Worm (Caenorhabditis elegans): ENCODE measurements around the gene gipc-2.

Gene gipc-2

DNA sequence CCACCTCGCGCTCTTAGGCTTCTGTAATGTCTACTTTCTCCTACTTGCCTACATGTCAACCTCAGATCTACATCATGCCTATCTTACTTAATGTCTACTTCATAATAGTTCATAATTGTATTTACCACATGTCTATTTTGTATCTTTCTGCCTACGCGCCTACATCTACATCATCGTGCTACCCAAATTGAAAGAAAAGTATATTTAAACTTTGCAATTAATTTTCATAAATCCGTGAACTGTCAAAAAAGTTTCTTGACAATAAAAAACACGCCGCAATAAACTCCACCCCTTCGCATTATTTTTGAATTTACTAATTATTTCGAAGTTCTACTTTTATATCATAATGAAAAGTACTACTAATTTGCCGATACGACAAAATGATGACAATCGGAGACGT, 4.5 kb downstream of the gipc-2 start, which contains the start of gene F44D12.8:
TSS of gene F44D12.8 (plus strand) at position 301 of the 400 bp plus-strand sequence.
- TF ChIP-seq tbx-11 (GFP tag; IDR thresholded peaks at IDR 0.05), result no peak
- TF ChIP-seq ceh-36 (tag; optimal IDR thresholded peaks at IDR 0.05), result no peak
- no peak for TF ChIP-seq sea-1 (GFP tag; conservative IDR thresholded peaks at IDR 0.05)
- TF ChIP-seq aly-1 (tag; optimal IDR thresholded peaks at IDR 0.05), result no peak
- TF ChIP-seq tra-4 (tag; optimal IDR thresholded peaks at IDR 0.05), result no peak
- no peak for TF ChIP-seq hmbx-1 (tag; optimal IDR thresholded peaks at IDR 0.05)
- no peak for TF ChIP-seq scrt-1 (GFP tag; IDR thresholded peaks at IDR 0.05)
- no peak for TF ChIP-seq F13C5.2 (tag; optimal IDR thresholded peaks at IDR 0.05)
- TF ChIP-seq ama-1 (optimal IDR thresholded peaks at IDR 0.05), result no peak
- no peak for TF ChIP-seq B0310.2 (tag; optimal IDR thresholded peaks at IDR 0.05)
- TF ChIP-seq ceh-13 (GFP tag; optimal IDR thresholded peaks at IDR 0.05), result no peak
- no peak for TF ChIP-seq hmg-4 (GFP tag; optimal IDR thresholded peaks at IDR 0.05)

- TF ChIP-seq pes-1 (GFP tag; IDR thresholded peaks at IDR 0.05), result no peak
- TF ChIP-seq ama-1 (optimal IDR thresholded peaks at IDR 0.05), result no peak
- no peak for TF ChIP-seq flt-1 (GFP tag; IDR thresholded peaks at IDR 0.05)
- no peak for TF ChIP-seq F13C5.2 (tag; optimal IDR thresholded peaks at IDR 0.05)
- no peak for TF ChIP-seq B0310.2 (tag; optimal IDR thresholded peaks at IDR 0.05)
- TF ChIP-seq ceh-13 (GFP tag; optimal IDR thresholded peaks at IDR 0.05), result no peak
- TF ChIP-seq ets-7 (tag; optimal IDR thresholded peaks at IDR 0.05), result no peak
- no peak for TF ChIP-seq sea-1 (GFP tag; conservative IDR thresholded peaks at IDR 0.05)
- TF ChIP-seq aly-1 (tag; optimal IDR thresholded peaks at IDR 0.05), result no peak
- TF ChIP-seq hnd-1 (tag; optimal IDR thresholded peaks at IDR 0.05), result no peak
- no peak for TF ChIP-seq hmg-4 (GFP tag; optimal IDR thresholded peaks at IDR 0.05)
- TF ChIP-seq ceh-36 (tag; optimal IDR thresholded peaks at IDR 0.05), result no peak
- no peak for TF ChIP-seq scrt-1 (GFP tag; IDR thresholded peaks at IDR 0.05)
- TF ChIP-seq tra-4 (tag; optimal IDR thresholded peaks at IDR 0.05), result no peak
- TF ChIP-seq tbx-11 (GFP tag; IDR thresholded peaks at IDR 0.05), result no peak
Measured at ce11 chrIV:10021283-10021682, 6.2 kb downstream of the gipc-2 start, which contains the start of gene F44D12.19. F44D12.19 (plus strand) TSS chrIV:10021583.

- TF ChIP-seq hmbx-1 (tag; optimal IDR thresholded peaks at IDR 0.05) (no peak), sea-1 (GFP tag; conservative IDR thresholded peaks at IDR 0.05) (no peak), scrt-1 (GFP tag; IDR thresholded peaks at IDR 0.05) (no peak), aly-1 (tag; optimal IDR thresholded peaks at IDR 0.05) (no peak), B0310.2 (tag; optimal IDR thresholded peaks at IDR 0.05) (no peak), ama-1 (optimal IDR thresholded peaks at IDR 0.05) (no peak), ets-7 (tag; optimal IDR thresholded peaks at IDR 0.05) (no peak), ceh-13 (GFP tag; optimal IDR thresholded peaks at IDR 0.05) (no peak), tbx-37 (GFP tag; conservative IDR thresholded peaks at IDR 0.05) (no peak), flt-1 (GFP tag; IDR thresholded peaks at IDR 0.05) (no peak), F13C5.2 (tag; optimal IDR thresholded peaks at IDR 0.05) (no peak), ceh-36 (tag; optimal IDR thresholded peaks at IDR 0.05) (no peak), tra-4 (tag; optimal IDR thresholded peaks at IDR 0.05) (no peak), hnd-1 (tag; optimal IDR thresholded peaks at IDR 0.05) (no peak), tbx-11 (GFP tag; IDR thresholded peaks at IDR 0.05) (no peak), hmg-4 (GFP tag; optimal IDR thresholded peaks at IDR 0.05) (no peak)
Measured at ce11 chrIV:10017633-10018032, 9.8 kb downstream of the gipc-2 start, which contains the start of gene F44D12.2. F44D12.2 (minus strand) TSS chrIV:10017733.

ce11 chrIV:10016977-10017376, 10.5 kb downstream of the gipc-2 start, which contains the start of gene ent-7:
ent-7 (plus strand) TSS chrIV:10017277.
- TF ChIP-seq hnd-1 (tag; optimal IDR thresholded peaks at IDR 0.05) (no peak), scrt-1 (GFP tag; IDR thresholded peaks at IDR 0.05) (no peak), ama-1 (optimal IDR thresholded peaks at IDR 0.05) (no peak), F13C5.2 (tag; optimal IDR thresholded peaks at IDR 0.05) (no peak), pes-1 (GFP tag; IDR thresholded peaks at IDR 0.05) (no peak), B0310.2 (tag; optimal IDR thresholded peaks at IDR 0.05) (no peak), aly-1 (tag; optimal IDR thresholded peaks at IDR 0.05) (no peak), ceh-13 (GFP tag; optimal IDR thresholded peaks at IDR 0.05) (no peak), sea-1 (GFP tag; conservative IDR thresholded peaks at IDR 0.05) (no peak), tra-4 (tag; optimal IDR thresholded peaks at IDR 0.05) (no peak), ceh-36 (tag; optimal IDR thresholded peaks at IDR 0.05) (no peak), tbx-37 (GFP tag; conservative IDR thresholded peaks at IDR 0.05) (no peak)

- no peak for TF ChIP-seq tra-4 (tag; optimal IDR thresholded peaks at IDR 0.05)
- TF ChIP-seq F13C5.2 (tag; optimal IDR thresholded peaks at IDR 0.05), result no peak
- no peak for TF ChIP-seq hmbx-1 (tag; optimal IDR thresholded peaks at IDR 0.05)
- no peak for TF ChIP-seq hnd-1 (tag; optimal IDR thresholded peaks at IDR 0.05)
- no peak for TF ChIP-seq ceh-36 (tag; optimal IDR thresholded peaks at IDR 0.05)
Measured at ce11 chrIV:10009536-10009935, 17.9 kb downstream of the gipc-2 start, which contains the start of gene magu-4. magu-4 (plus strand) TSS chrIV:10009753.

DNA sequence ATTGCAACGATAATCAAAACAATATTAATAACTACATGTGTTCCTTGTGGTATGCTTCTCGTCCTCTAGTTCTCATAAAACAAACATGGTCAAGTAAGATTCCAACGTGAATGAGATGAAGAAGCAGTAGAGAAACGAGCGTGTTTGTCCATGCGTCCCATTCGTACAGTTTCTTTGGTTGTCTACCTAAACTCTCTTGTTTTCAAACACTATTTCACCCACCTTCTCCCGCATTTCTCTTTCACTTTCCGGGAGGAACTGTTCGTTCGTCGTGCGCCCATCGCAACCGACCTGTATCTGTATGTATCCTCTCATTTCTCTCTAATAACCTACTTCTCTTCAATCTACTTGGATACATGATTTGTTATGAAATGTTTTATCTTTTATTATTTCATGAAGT, 19.7 kb downstream of the gipc-2 start:
- TF ChIP-seq ceh-13 (GFP tag; optimal IDR thresholded peaks at IDR 0.05), result no peak
- TF ChIP-seq scrt-1 (GFP tag; IDR thresholded peaks at IDR 0.05), result no peak
- TF ChIP-seq F13C5.2 (tag; optimal IDR thresholded peaks at IDR 0.05), result no peak
- TF ChIP-seq flt-1 (GFP tag; IDR thresholded peaks at IDR 0.05), result no peak
- no peak for TF ChIP-seq ets-7 (tag; optimal IDR thresholded peaks at IDR 0.05)
- no peak for TF ChIP-seq ceh-36 (tag; optimal IDR thresholded peaks at IDR 0.05)
- TF ChIP-seq tbx-37 (GFP tag; conservative IDR thresholded peaks at IDR 0.05), result no peak
- no peak for TF ChIP-seq B0310.2 (tag; optimal IDR thresholded peaks at IDR 0.05)
- no peak for TF ChIP-seq ama-1 (optimal IDR thresholded peaks at IDR 0.05)
- TF ChIP-seq pes-1 (GFP tag; IDR thresholded peaks at IDR 0.05), result no peak
- TF ChIP-seq hnd-1 (tag; optimal IDR thresholded peaks at IDR 0.05), result no peak
- TF ChIP-seq aly-1 (tag; optimal IDR thresholded peaks at IDR 0.05), result no peak
- TF ChIP-seq tra-4 (tag; optimal IDR thresholded peaks at IDR 0.05), result no peak
- no peak for TF ChIP-seq tbx-11 (GFP tag; IDR thresholded peaks at IDR 0.05)
- TF ChIP-seq hmbx-1 (tag; optimal IDR thresholded peaks at IDR 0.05), result no peak
- TF ChIP-seq hmg-4 (GFP tag; optimal IDR thresholded peaks at IDR 0.05), result no peak
- no peak for TF ChIP-seq sea-1 (GFP tag; conservative IDR thresholded peaks at IDR 0.05)

DNA sequence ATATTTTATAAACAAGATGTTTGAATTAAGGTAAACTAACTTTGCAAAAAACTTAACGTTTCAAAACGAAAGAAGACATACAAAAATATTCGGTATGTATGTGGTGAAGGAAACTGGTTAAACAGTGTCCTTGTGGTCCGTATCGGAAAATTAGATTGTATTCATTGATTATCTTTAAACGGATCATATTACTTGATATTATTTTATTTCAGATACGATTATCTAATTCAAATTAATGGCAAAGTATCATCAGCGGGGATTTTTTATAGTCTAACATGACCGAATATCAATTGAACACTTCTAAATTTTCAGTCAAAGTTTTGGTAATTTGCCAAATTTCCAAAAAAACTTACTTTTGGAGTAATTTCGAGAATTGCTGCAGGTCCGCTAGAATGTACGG, 20.7 kb downstream of the gipc-2 start, which contains the start of gene C47E12.13:
TSS of gene C47E12.13 (minus strand) at position 101 of the 400 bp plus-strand sequence.
- TF ChIP-seq hmbx-1 (tag; optimal IDR thresholded peaks at IDR 0.05) (no peak), flt-1 (GFP tag; IDR thresholded peaks at IDR 0.05) (no peak), B0310.2 (tag; optimal IDR thresholded peaks at IDR 0.05) (no peak), aly-1 (tag; optimal IDR thresholded peaks at IDR 0.05) (no peak), pes-1 (GFP tag; IDR thresholded peaks at IDR 0.05) (no peak), ets-7 (tag; optimal IDR thresholded peaks at IDR 0.05) (no peak), hmg-4 (GFP tag; optimal IDR thresholded peaks at IDR 0.05) (no peak), tbx-11 (GFP tag; IDR thresholded peaks at IDR 0.05) (no peak), scrt-1 (GFP tag; IDR thresholded peaks at IDR 0.05) (no peak)
